Fruit fly (Drosophila melanogaster) whole organism, prepupa: ENCODE measurements around the gene Socs36E.
A peak's percentile ranks its signal among the peaks of the same experiment; 100 is the strongest.

ENCODE experiments used
- Blimp-1 ChIP-seq: fragments of 200-800 bp; sonication (Bioruptor generic); optimal IDR thresholded peaks from 3 replicates; lab custom pipeline; 2017; ENCODE audit warnings: missing biosample characterization, missing genetic modification characterization, mild to moderate bottlenecking, moderate library complexity, missing genetic modification reagents
- CG11762 ChIP-seq: fragments of 200-800 bp; sonication (Bioruptor generic); optimal IDR thresholded peaks from 3 replicates; lab custom pipeline; 2016; ENCODE audit warnings: missing biosample characterization, missing genetic modification characterization; ENCODE audit not compliant: insufficient read depth
- CG15336 ChIP-seq: fragments of 200-800 bp; sonication (Bioruptor generic); IDR thresholded peaks from 2 replicates; pipeline ENCODE4 v1.3.6; 2022; ENCODE audit warnings: missing biosample characterization, missing genetic modification characterization
- CG1621 ChIP-seq: fragments of 200-800 bp; sonication (Bioruptor generic); optimal IDR thresholded peaks from 3 replicates; lab custom pipeline; 2018; ENCODE audit warnings: missing biosample characterization, mild to moderate bottlenecking, missing genetic modification characterization
- CG16779 ChIP-seq: fragments of 200-800 bp; sonication (Bioruptor generic); optimal IDR thresholded peaks from 3 replicates; lab custom pipeline; 2017; ENCODE audit warnings: missing biosample characterization, mild to moderate bottlenecking, missing genetic modification characterization
- CG3032 ChIP-seq: fragments of 200-800 bp; optimal IDR thresholded peaks from 2 replicates; lab custom pipeline; 2019; ENCODE audit warnings: missing biosample characterization, mild to moderate bottlenecking, missing genetic modification characterization, moderate library complexity
- CG31627 ChIP-seq: fragments of 200-800 bp; sonication (Bioruptor generic); optimal IDR thresholded peaks from 3 replicates; lab custom pipeline; 2016; ENCODE audit warnings: missing biosample characterization, missing genetic modification characterization
- CG32006 ChIP-seq: fragments of 200-800 bp; sonication (Bioruptor generic); optimal IDR thresholded peaks from 3 replicates; lab custom pipeline; 2017; ENCODE audit warnings: missing biosample characterization, mild to moderate bottlenecking, missing genetic modification characterization
- CG34406 ChIP-seq: fragments of 200-800 bp; sonication (Bioruptor generic); optimal IDR thresholded peaks from 3 replicates; lab custom pipeline; 2016; ENCODE audit warnings: missing biosample characterization, missing genetic modification characterization
- CG3919 ChIP-seq: fragments of 200-800 bp; sonication (Bioruptor generic); optimal IDR thresholded peaks from 3 replicates; lab custom pipeline; 2016; ENCODE audit warnings: missing biosample characterization, missing genetic modification characterization
- CG6163 ChIP-seq: fragments of 200-800 bp; sonication (Bioruptor generic); IDR thresholded peaks from 3 replicates; pipeline ENCODE4 v1.3.6; 2022; ENCODE audit warnings: missing biosample characterization, missing genetic modification characterization
- CG6276 ChIP-seq: fragments of 200-800 bp; sonication (Bioruptor generic); optimal IDR thresholded peaks from 2 replicates; lab custom pipeline; 2017; ENCODE audit warnings: missing biosample characterization, mild to moderate bottlenecking, missing genetic modification characterization
- CG6792 ChIP-seq: fragments of 200-800 bp; sonication (Bioruptor generic); optimal IDR thresholded peaks from 3 replicates; lab custom pipeline; 2016; ENCODE audit warnings: missing biosample characterization, missing genetic modification characterization
- CG6854 ChIP-seq: fragments of 200-800 bp; sonication (Bioruptor generic); optimal IDR thresholded peaks from 2 replicates; lab custom pipeline; 2017; ENCODE audit warnings: missing biosample characterization, mild to moderate bottlenecking, missing genetic modification characterization
- CG7368 ChIP-seq: fragments of 200-800 bp; sonication (Bioruptor generic); optimal IDR thresholded peaks from 3 replicates; lab custom pipeline; 2016; ENCODE audit warnings: missing biosample characterization, missing genetic modification characterization
- CG8119 ChIP-seq: fragments of 200-800 bp; sonication (Bioruptor generic); IDR thresholded peaks from 3 replicates; pipeline ENCODE4 v1.3.6; 2022; ENCODE audit warnings: missing biosample characterization, missing genetic modification characterization
- CG8632 ChIP-seq: fragments of 200-800 bp; sonication (Bioruptor generic); optimal IDR thresholded peaks from 3 replicates; lab custom pipeline; 2016; ENCODE audit warnings: missing biosample characterization, missing genetic modification characterization
- CG9139 ChIP-seq: fragments of 200-800 bp; sonication (Bioruptor generic); optimal IDR thresholded peaks from 3 replicates; lab custom pipeline; 2017; ENCODE audit warnings: missing biosample characterization, mild to moderate bottlenecking, missing genetic modification characterization
- Eip75B ChIP-seq: fragments of 200-800 bp; sonication (Bioruptor generic); optimal IDR thresholded peaks from 3 replicates; lab custom pipeline; 2016; ENCODE audit warnings: missing biosample characterization, missing genetic modification characterization
- Eip78C ChIP-seq: fragments of 200-800 bp; sonication (Bioruptor generic); peaks from one replicate; lab custom pipeline; 2016; ENCODE audit warnings: missing biosample characterization, missing genetic modification characterization
- Eip93F ChIP-seq: fragments of 200-800 bp; sonication (Bioruptor generic); optimal IDR thresholded peaks from 2 replicates; lab custom pipeline; 2016; ENCODE audit warnings: missing biosample characterization, mild to moderate bottlenecking, missing genetic modification characterization
- Ets96B ChIP-seq: fragments of 200-800 bp; optimal IDR thresholded peaks from 2 replicates; lab custom pipeline; 2019; ENCODE audit warnings: missing biosample characterization, mild to moderate bottlenecking, missing genetic modification characterization, moderate library complexity
- Gug ChIP-seq: fragments of 200-800 bp; sonication (Bioruptor generic); IDR thresholded peaks from 2 replicates; pipeline ENCODE4 v1.3.6; 2022; ENCODE audit warnings: missing biosample characterization, missing genetic modification characterization
- Hr4 ChIP-seq: fragments of 200-800 bp; sonication (Bioruptor generic); optimal IDR thresholded peaks from 3 replicates; lab custom pipeline; 2016; ENCODE audit warnings: missing biosample characterization, missing genetic modification characterization
- Lpt ChIP-seq: fragments of 200-800 bp; sonication (Bioruptor generic); optimal IDR thresholded peaks from 3 replicates; lab custom pipeline; 2016; ENCODE audit warnings: missing biosample characterization, missing genetic modification characterization
- Met ChIP-seq: fragments of 200-800 bp; sonication (Bioruptor generic); optimal IDR thresholded peaks from 3 replicates; lab custom pipeline; 2016; ENCODE audit warnings: missing biosample characterization, missing genetic modification characterization
- OdsH ChIP-seq: fragments of 200-800 bp; sonication (Bioruptor generic); optimal IDR thresholded peaks from 3 replicates; lab custom pipeline; 2016; ENCODE audit warnings: missing biosample characterization, missing genetic modification characterization
- Sox102F ChIP-seq: fragments of 200-800 bp; sonication (Bioruptor generic); optimal IDR thresholded peaks from 2 replicates; lab custom pipeline; 2016; ENCODE audit warnings: missing biosample characterization, mild to moderate bottlenecking, missing genetic modification characterization
- Sox14 ChIP-seq: fragments of 200-800 bp; sonication (Bioruptor generic); optimal IDR thresholded peaks from 3 replicates; lab custom pipeline; 2016; ENCODE audit warnings: missing biosample characterization, missing genetic modification characterization
- Sox15 ChIP-seq: fragments of 200-800 bp; sonication (Bioruptor generic); optimal IDR thresholded peaks from 3 replicates; lab custom pipeline; 2016; ENCODE audit warnings: missing biosample characterization, missing genetic modification characterization
- acj6 ChIP-seq: fragments of 200-800 bp; sonication (Bioruptor generic); optimal IDR thresholded peaks from 3 replicates; lab custom pipeline; 2016; ENCODE audit warnings: missing biosample characterization, missing genetic modification characterization
- cyc ChIP-seq: fragments of 200-800 bp; sonication (Bioruptor generic); optimal IDR thresholded peaks from 3 replicates; lab custom pipeline; 2016; ENCODE audit warnings: missing biosample characterization, missing genetic modification characterization
- dac ChIP-seq: fragments of 200-800 bp; sonication (Bioruptor generic); optimal IDR thresholded peaks from 2 replicates; lab custom pipeline; 2017; ENCODE audit warnings: missing biosample characterization, mild to moderate bottlenecking, missing genetic modification characterization
- dsx ChIP-seq: fragments of 200-800 bp; optimal IDR thresholded peaks from 3 replicates; lab custom pipeline; 2019; ENCODE audit warnings: missing biosample characterization, mild to moderate bottlenecking, missing genetic modification characterization, moderate library complexity; ENCODE audit not compliant: poor library complexity, severe bottlenecking
- eg ChIP-seq: fragments of 200-800 bp; sonication (Bioruptor generic); IDR thresholded peaks from 3 replicates; pipeline ENCODE4 v1.3.6; 2022; ENCODE audit warnings: missing biosample characterization, missing genetic modification characterization
- esn ChIP-seq: fragments of 200-800 bp; sonication (Bioruptor generic); optimal IDR thresholded peaks from 2 replicates; lab custom pipeline; 2016; ENCODE audit warnings: missing biosample characterization, mild to moderate bottlenecking, missing genetic modification characterization, moderate library complexity
- fd85E ChIP-seq: fragments of 200-800 bp; sonication (Bioruptor generic); optimal IDR thresholded peaks from 3 replicates; lab custom pipeline; 2016; ENCODE audit warnings: missing biosample characterization, missing genetic modification characterization
- fkh ChIP-seq: fragments of 200-800 bp; sonication (Bioruptor generic); optimal IDR thresholded peaks from 3 replicates; lab custom pipeline; 2017; ENCODE audit warnings: missing biosample characterization, mild to moderate bottlenecking, missing genetic modification characterization, moderate library complexity
- lz ChIP-seq: fragments of 200-800 bp; sonication (Bioruptor generic); optimal IDR thresholded peaks from 3 replicates; lab custom pipeline; 2016; ENCODE audit warnings: missing biosample characterization, missing genetic modification characterization
- svp ChIP-seq: fragments of 200-800 bp; sonication (Bioruptor generic); peaks from one replicate; lab custom pipeline; 2016; ENCODE audit warnings: missing biosample characterization, missing genetic modification characterization
- topi ChIP-seq: fragments of 200-800 bp; sonication (Bioruptor generic); optimal IDR thresholded peaks from 3 replicates; lab custom pipeline; 2016; ENCODE audit warnings: missing biosample characterization, missing genetic modification characterization
- vri ChIP-seq: fragments of 200-800 bp; sonication (Bioruptor generic); optimal IDR thresholded peaks from 3 replicates; lab custom pipeline; 2016; ENCODE audit warnings: missing biosample characterization, mild to moderate bottlenecking, missing genetic modification characterization

Gene Socs36E

DNA sequence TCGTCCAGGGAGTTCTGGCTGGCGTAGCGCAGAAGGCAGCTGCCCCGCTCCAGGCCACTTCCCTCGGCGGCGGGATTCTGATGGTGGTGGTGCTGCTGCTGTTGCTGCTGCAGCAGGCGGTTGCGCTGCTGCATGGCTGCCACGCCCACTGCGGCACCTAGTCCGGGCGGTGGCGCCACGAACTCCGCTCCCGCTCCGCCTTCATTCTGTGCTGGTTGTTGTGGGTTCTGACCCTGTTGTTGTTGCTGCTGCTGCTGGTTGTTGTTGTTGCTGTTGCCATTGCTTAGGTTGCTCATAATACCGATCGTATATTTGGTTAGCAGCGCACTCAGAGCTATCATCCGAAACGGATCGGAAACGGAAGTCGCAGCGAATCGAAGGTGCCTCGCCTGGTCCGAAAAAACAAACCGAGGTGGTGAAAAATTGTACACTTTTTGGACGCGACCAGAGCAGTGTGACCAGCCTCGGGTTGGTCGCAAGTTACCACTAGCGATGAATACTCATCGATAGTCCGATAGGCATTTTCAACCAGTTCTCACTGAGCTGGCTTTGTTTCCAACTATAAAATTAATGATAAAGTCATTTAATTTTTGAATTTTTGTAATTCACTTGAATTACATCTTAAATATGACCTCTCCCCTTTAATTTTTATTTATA lies 14.5 kb downstream of the Socs36E start, which contains the start of gene kel:
kel (minus strand) TSS at position 493 of the 657 bp plus-strand sequence.
- TF ChIP-seq eg = no peak
- peak; percentile 23 for TF ChIP-seq cyc (GFP tag; lab: Kevin White, UChicago)
- TF ChIP-seq Lpt = no peak
- TF ChIP-seq vri (GFP tag; lab: Kevin White, UChicago) = peak; percentile 26
- no peak for TF ChIP-seq CG11762 (GFP tag; lab: Kevin White, UChicago)
- no peak for TF ChIP-seq dsx
- TF ChIP-seq CG1621 (tag; lab: Kevin White, UChicago) = peak; percentile 44
- no peak for TF ChIP-seq Met (GFP tag; lab: Kevin White, UChicago)
- peak; percentile 21 for TF ChIP-seq CG16779 (tag; lab: Kevin White, UChicago)
- no peak for TF ChIP-seq CG6792 (GFP tag; lab: Kevin White, UChicago)
- no peak for TF ChIP-seq Eip93F (GFP tag; lab: Kevin White, UChicago)
- TF ChIP-seq Blimp-1 (GFP tag; lab: Kevin White, UChicago) = no peak
- peak; percentile 51 for TF ChIP-seq esn (GFP tag; lab: Kevin White, UChicago)
- peak; percentile 14 for TF ChIP-seq fkh (GFP tag; lab: Kevin White, UChicago)
- peak; percentile 64 for TF ChIP-seq Sox14 (GFP tag; lab: Kevin White, UChicago)
- no peak for TF ChIP-seq CG7368 (GFP tag; lab: Kevin White, UChicago)
- no peak for TF ChIP-seq CG34406 (GFP tag; lab: Kevin White, UChicago)
- peak; percentile 19 for TF ChIP-seq Hr4 (GFP tag; lab: Kevin White, UChicago)
- TF ChIP-seq topi (GFP tag; lab: Kevin White, UChicago) = no peak
- TF ChIP-seq CG6163 (GFP tag; lab: Robert Waterston, UW) = no peak
- peak; percentile 41; the same call in 1 of the 3 replicates for TF ChIP-seq CG8119
- no peak for TF ChIP-seq OdsH (GFP tag; lab: Kevin White, UChicago)
- TF ChIP-seq CG3919 = peak; percentile 58
- peak; percentile 2 for TF ChIP-seq Eip75B (GFP tag; lab: Kevin White, UChicago)
- peak; percentile 59 for TF ChIP-seq Eip78C
- no peak for TF ChIP-seq CG3032 (tag; lab: Kevin White, UChicago)
- TF ChIP-seq Gug = 0 out of 2 replicates have a peak, but pooled peaks have one; percentile 9
- TF ChIP-seq Ets96B (tag; lab: Kevin White, UChicago) = no peak
- peak; percentile 61 for TF ChIP-seq CG6854 (GFP tag; lab: Kevin White, UChicago)
- no peak for TF ChIP-seq CG9139 (GFP tag; lab: Kevin White, UChicago)
- TF ChIP-seq fd85E (GFP tag; lab: Kevin White, UChicago) = no peak
- peak; percentile 42; the same call in 1 of the 2 replicates for TF ChIP-seq CG15336
- peak; percentile 70 for TF ChIP-seq svp (GFP tag; lab: Kevin White, UChicago)
- TF ChIP-seq acj6 (GFP tag; lab: Kevin White, UChicago) = no peak
- no peak for TF ChIP-seq Sox102F (GFP tag; lab: Kevin White, UChicago)
- TF ChIP-seq CG31627 = peak; percentile 17
- TF ChIP-seq Sox15 = no peak
- no peak for TF ChIP-seq CG8632 (GFP tag; lab: Kevin White, UChicago)
- TF ChIP-seq CG32006 = no peak
- TF ChIP-seq lz (GFP tag; lab: Kevin White, UChicago) = peak; percentile 27

dm6 chr2L:18136427-18136857 lies 15.8 kb downstream of the Socs36E start:
- peak; percentile 95 for TF ChIP-seq fkh (GFP tag; lab: Kevin White, UChicago)
- TF ChIP-seq dac = no peak
- TF ChIP-seq dsx = no peak
- no peak for TF ChIP-seq CG6854 (GFP tag; lab: Kevin White, UChicago)
- peak; percentile 49 for TF ChIP-seq Eip78C
- TF ChIP-seq CG6276 (GFP tag; lab: Kevin White, UChicago) = no peak
- no peak for TF ChIP-seq svp (GFP tag; lab: Kevin White, UChicago)
- TF ChIP-seq Sox15 = no peak
- TF ChIP-seq CG6792 (GFP tag; lab: Kevin White, UChicago) = no peak
